Fruit fly (Drosophila melanogaster): ENCODE data around the gene Axn.

Gene Axn

dm6 chr3R:30060451-30061153 is 38.0 kb downstream of the Axn start (continued):
- TF ChIP-seq dm (GFP tag; optimal IDR thresholded peaks at IDR 0.05) (no peak), CG4707 (GFP tag; optimal IDR thresholded peaks at IDR 0.05) (no peak), dmrt99B (tag; optimal IDR thresholded peaks at IDR 0.05) (no peak), sob (GFP tag; IDR thresholded peaks at IDR 0.05) (no peak), Ets65A (GFP tag) (peak; percentile 9), CG9727 (GFP tag; optimal IDR thresholded peaks at IDR 0.05) (no peak), CG12769 (tag; optimal IDR thresholded peaks at IDR 0.05) (peak; percentile 75), Hand (GFP tag; optimal IDR thresholded peaks at IDR 0.05) (no peak), CG13775 (GFP tag; optimal IDR thresholded peaks at IDR 0.05) (no peak), ftz-f1 (GFP tag; optimal IDR thresholded peaks at IDR 0.05) (peak; percentile 52), CG10209 (GFP tag; optimal IDR thresholded peaks at IDR 0.05) (no peak), B-H1 (GFP tag; IDR thresholded peaks at IDR 0.05) (no peak), CG17359 (tag; optimal IDR thresholded peaks at IDR 0.05) (no peak), Trl (optimal IDR thresholded peaks at IDR 0.05) (no peak), Trl (GFP tag; optimal IDR thresholded peaks at IDR 0.05) (no peak), chinmo (GFP tag; IDR thresholded peaks at IDR 0.05; ENCODE audit: partially characterized antibody) (peak; percentile 96), crol (GFP tag; IDR thresholded peaks at IDR 0.05) (peak; percentile 94), vfl (GFP tag; optimal IDR thresholded peaks at IDR 0.05) (no peak), CG8478 (optimal IDR thresholded peaks at IDR 0.05) (no peak), maf-S (GFP tag; optimal IDR thresholded peaks at IDR 0.05) (no peak), sd (tag; optimal IDR thresholded peaks at IDR 0.05) (peak; percentile 83), CG5180 (GFP tag; optimal IDR thresholded peaks at IDR 0.05) (no peak), pros (GFP tag; optimal IDR thresholded peaks at IDR 0.05) (no peak), CG2889 (GFP tag; IDR thresholded peaks at IDR 0.05) (no peak), sens (GFP tag) (peak; percentile 18), Oli (tag; optimal IDR thresholded peaks at IDR 0.05) (no peak), CG7928 (GFP tag; optimal IDR thresholded peaks at IDR 0.05) (no peak), kah (GFP tag; optimal IDR thresholded peaks at IDR 0.05) (no peak), CG10654 (GFP tag; optimal IDR thresholded peaks at IDR 0.05) (no peak), vnd (GFP tag; IDR thresholded peaks at IDR 0.05; ENCODE audit: partially characterized antibody) (no peak), Gug (GFP tag; IDR thresholded peaks at IDR 0.05) (no peak), Side (GFP tag; optimal IDR thresholded peaks at IDR 0.05) (no peak), HLH4C (GFP tag; IDR thresholded peaks at IDR 0.05; ENCODE audit: partially characterized antibody) (peak; percentile 50; the same call in 2 of the 3 replicates), trh (GFP tag; optimal IDR thresholded peaks at IDR 0.05) (no peak), CG4360 (GFP tag; IDR thresholded peaks at IDR 0.05) (peak; percentile 86), zfh2 (GFP tag; optimal IDR thresholded peaks at IDR 0.05) (no peak), dysf (GFP tag; IDR thresholded peaks at IDR 0.05) (no peak), ken (GFP tag; IDR thresholded peaks at IDR 0.05) (0 out of 3 replicates have a peak, but pooled peaks have one; percentile 26), HLHmδ (GFP tag; optimal IDR thresholded peaks at IDR 0.05) (no peak), CG2116 (GFP tag; optimal IDR thresholded peaks at IDR 0.05) (peak; percentile 19), emc (GFP tag; optimal IDR thresholded peaks at IDR 0.05) (no peak), CG13296 (GFP tag; optimal IDR thresholded peaks at IDR 0.05) (no peak), Vsx1 (GFP tag; optimal IDR thresholded peaks at IDR 0.05) (peak; percentile 15), h (optimal IDR thresholded peaks at IDR 0.05) (no peak), insv (GFP tag; optimal IDR thresholded peaks at IDR 0.05) (no peak), CG1647 (GFP tag; optimal IDR thresholded peaks at IDR 0.05) (no peak), Sox100B (GFP tag; optimal IDR thresholded peaks at IDR 0.05) (no peak), fru (optimal IDR thresholded peaks at IDR 0.05) (no peak), Abd-B (GFP tag; optimal IDR thresholded peaks at IDR 0.05) (no peak), schlank (tag; optimal IDR thresholded peaks at IDR 0.05) (no peak), CG1233 (GFP tag; optimal IDR thresholded peaks at IDR 0.05) (no peak), Ravus (GFP tag; IDR thresholded peaks at IDR 0.05) (no peak)

Measured in whole organism, embryonic.